Fruit fly (Drosophila melanogaster) whole organism, embryonic: ENCODE measurements around the gene CG12945.

Experiments
- Ada2b ChIP-seq: fragments of 200-800 bp; sonication (Bioruptor generic); IDR thresholded peaks from 2 replicates; pipeline ENCODE4 v1.3.6; 2022; ENCODE audit warnings: missing biosample characterization, missing genetic modification characterization
- Blimp-1 ChIP-seq: fragments of 200-800 bp; sonication (Bioruptor generic); optimal IDR thresholded peaks from 3 replicates; lab custom pipeline; 2018; ENCODE audit warnings: missing biosample characterization, missing genetic modification characterization, mild to moderate bottlenecking, moderate library complexity, missing genetic modification reagents
- CG10147 ChIP-seq: fragments of 200-800 bp; sonication (Bioruptor generic); optimal IDR thresholded peaks from 2 replicates; lab custom pipeline; 2019; ENCODE audit warnings: missing biosample characterization, mild to moderate bottlenecking, missing genetic modification characterization, moderate library complexity
- CG10321 ChIP-seq: fragments of 200-800 bp; sonication (Bioruptor generic); IDR thresholded peaks from 2 replicates; pipeline ENCODE4 v1.3.6; 2022; ENCODE audit warnings: missing biosample characterization, missing genetic modification characterization
- CG10462 ChIP-seq: fragments of 200-800 bp; sonication (Bioruptor generic); optimal IDR thresholded peaks from 2 replicates; lab custom pipeline; 2016; ENCODE audit warnings: missing biosample characterization, missing genetic modification characterization
- CG10654 ChIP-seq: fragments of 200-800 bp; sonication (Bioruptor generic); optimal IDR thresholded peaks from 2 replicates; lab custom pipeline; 2016; ENCODE audit warnings: missing biosample characterization, missing genetic modification characterization
- CG12104 ChIP-seq: fragments of 200-800 bp; sonication (Bioruptor generic); optimal IDR thresholded peaks from 3 replicates; lab custom pipeline; 2016; ENCODE audit warnings: missing biosample characterization, missing genetic modification characterization
- CG12236 ChIP-seq: fragments of 200-800 bp; sonication (Bioruptor generic); optimal IDR thresholded peaks from 2 replicates; lab custom pipeline; 2016; ENCODE audit warnings: missing biosample characterization, missing genetic modification characterization
- CG13123 ChIP-seq: fragments of 200-800 bp; sonication (Bioruptor generic); optimal IDR thresholded peaks from 2 replicates; lab custom pipeline; 2016; ENCODE audit warnings: missing biosample characterization, missing genetic modification characterization
- CG13424 ChIP-seq: fragments of 200-800 bp; sonication (Bioruptor generic); optimal IDR thresholded peaks from 2 replicates; lab custom pipeline; 2019; ENCODE audit warnings: missing biosample characterization, mild to moderate bottlenecking, missing genetic modification characterization, moderate library complexity
- CG13775 ChIP-seq: fragments of 200-800 bp; sonication (Bioruptor generic); optimal IDR thresholded peaks from 3 replicates; lab custom pipeline; 2017; ENCODE audit warnings: missing biosample characterization, mild to moderate bottlenecking, missing genetic modification characterization
- CG16863 ChIP-seq: fragments of 200-800 bp; sonication (Bioruptor generic); optimal IDR thresholded peaks from 3 replicates; lab custom pipeline; 2016; ENCODE audit warnings: missing biosample characterization, missing genetic modification characterization
- CG17568 ChIP-seq: fragments of 200-800 bp; sonication (Bioruptor generic); optimal IDR thresholded peaks from 2 replicates; lab custom pipeline; 2018; ENCODE audit warnings: missing biosample characterization, mild to moderate bottlenecking, missing genetic modification characterization, moderate library complexity
- CG17612 ChIP-seq: fragments of 200-800 bp; sonication (Bioruptor generic); IDR thresholded peaks from 2 replicates; pipeline ENCODE4 v1.3.6; 2022; ENCODE audit warnings: missing biosample characterization, missing genetic modification characterization
- CG1792 ChIP-seq: fragments of 200-800 bp; sonication (Bioruptor generic); optimal IDR thresholded peaks from 2 replicates; lab custom pipeline; 2016; ENCODE audit warnings: missing biosample characterization, missing genetic modification characterization
- CG18476 ChIP-seq: fragments of 200-800 bp; sonication (Bioruptor generic); optimal IDR thresholded peaks from 2 replicates; lab custom pipeline; 2016; ENCODE audit warnings: missing biosample characterization, mild to moderate bottlenecking, missing genetic modification characterization
- CG32772 ChIP-seq: fragments of 200-800 bp; sonication (Bioruptor generic); IDR thresholded peaks from 2 replicates; pipeline ENCODE4 v1.3.6; 2022; ENCODE audit warnings: missing biosample characterization, missing genetic modification characterization
- CG6272 ChIP-seq: fragments of 200-800 bp; sonication (Bioruptor generic); IDR thresholded peaks from 2 replicates; pipeline ENCODE4 v1.3.6; 2022; ENCODE audit warnings: missing biosample characterization, missing genetic modification characterization
- CG7987 ChIP-seq: fragments of 200-800 bp; sonication (Bioruptor generic); optimal IDR thresholded peaks from 2 replicates; lab custom pipeline; 2018; ENCODE audit warnings: missing biosample characterization, mild to moderate bottlenecking, missing genetic modification characterization, moderate library complexity
- CG9876 ChIP-seq: fragments of 200-800 bp; sonication (Bioruptor generic); optimal IDR thresholded peaks from 2 replicates; lab custom pipeline; 2016; ENCODE audit warnings: missing biosample characterization, missing genetic modification characterization
- Chrac-16 ChIP-seq: fragments of 200-800 bp; sonication (Bioruptor generic); optimal IDR thresholded peaks from 3 replicates; lab custom pipeline; 2016; ENCODE audit warnings: missing biosample characterization, missing genetic modification characterization
- Dek ChIP-seq: fragments of 200-800 bp; sonication (Bioruptor generic); optimal IDR thresholded peaks from 3 replicates; lab custom pipeline; 2019; ENCODE audit warnings: missing biosample characterization, mild to moderate bottlenecking, missing genetic modification characterization, moderate library complexity
- Dll ChIP-seq: fragments of 200-800 bp; sonication (Bioruptor generic); IDR thresholded peaks from 4 replicates; pipeline ENCODE4 v1.3.6; 2022; ENCODE audit warnings: missing biosample characterization, missing genetic modification characterization; ENCODE audit not compliant: partially characterized antibody
- Dref ChIP-seq: fragments of 200-800 bp; sonication (Bioruptor generic); IDR thresholded peaks from 2 replicates; pipeline ENCODE4 v1.3.6; 2022; ENCODE audit warnings: missing biosample characterization, missing genetic modification characterization
- ERR ChIP-seq: fragments of 200-800 bp; sonication (Bioruptor generic); optimal IDR thresholded peaks from 2 replicates; lab custom pipeline; 2016; ENCODE audit warnings: missing biosample characterization, missing genetic modification characterization
- HmgD ChIP-seq: fragments of 200-800 bp; sonication (Bioruptor generic); optimal IDR thresholded peaks from 3 replicates; lab custom pipeline; 2016; ENCODE audit warnings: missing biosample characterization, missing genetic modification characterization
- MTF-1 ChIP-seq: fragments of 200-800 bp; sonication (Bioruptor generic); optimal IDR thresholded peaks from 2 replicates; lab custom pipeline; 2018; ENCODE audit warnings: missing biosample characterization, mild to moderate bottlenecking, missing genetic modification characterization, borderline replicate concordance
- Ravus ChIP-seq: fragments of 200-800 bp; sonication (Bioruptor generic); IDR thresholded peaks from 2 replicates; pipeline ENCODE4 v1.3.6; 2022; ENCODE audit warnings: missing biosample characterization, missing genetic modification characterization
- Ssrp ChIP-seq: fragments of 200-800 bp; sonication (Bioruptor generic); optimal IDR thresholded peaks from 2 replicates; lab custom pipeline; 2018; ENCODE audit warnings: missing biosample characterization, mild to moderate bottlenecking, missing genetic modification characterization, moderate library complexity
- Tbp ChIP-seq: fragments of >200 bp; optimal IDR thresholded peaks from 2 replicates; lab custom pipeline; 2018; ENCODE audit warnings: missing biosample characterization, missing genetic modification characterization
- Xrp1 ChIP-seq: fragments of 200-800 bp; sonication (Bioruptor generic); IDR thresholded peaks from 2 replicates; pipeline ENCODE4 v1.3.6; 2022; ENCODE audit warnings: missing biosample characterization, missing genetic modification characterization
- chinmo ChIP-seq: fragments of 200-800 bp; sonication (Bioruptor generic); IDR thresholded peaks from 4 replicates; pipeline ENCODE4 v1.3.6; 2022; ENCODE audit warnings: missing biosample characterization, missing genetic modification characterization; ENCODE audit not compliant: partially characterized antibody
- crol ChIP-seq: fragments of 200-800 bp; sonication (Bioruptor generic); IDR thresholded peaks from 2 replicates; pipeline ENCODE4 v1.3.6; 2022; ENCODE audit warnings: missing biosample characterization, missing genetic modification characterization
- dati ChIP-seq: fragments of 200-800 bp; sonication (Bioruptor generic); IDR thresholded peaks from 2 replicates; pipeline ENCODE4 v1.3.6; 2022; ENCODE audit warnings: missing biosample characterization, missing genetic modification characterization
- dmrt11E ChIP-seq: fragments of 200-800 bp; sonication (Bioruptor generic); optimal IDR thresholded peaks from 3 replicates; lab custom pipeline; 2018; ENCODE audit warnings: missing biosample characterization, mild to moderate bottlenecking, missing genetic modification characterization, moderate library complexity
- ems ChIP-seq: fragments of 200-800 bp; sonication (Bioruptor generic); optimal IDR thresholded peaks from 3 replicates; lab custom pipeline; 2016; ENCODE audit warnings: missing biosample characterization, missing genetic modification characterization
- fd102C ChIP-seq: fragments of 200-800 bp; sonication (Bioruptor generic); optimal IDR thresholded peaks from 2 replicates; lab custom pipeline; 2018; ENCODE audit warnings: missing biosample characterization, mild to moderate bottlenecking, missing genetic modification characterization, moderate library complexity
- fu2 ChIP-seq: fragments of 200-800 bp; sonication (Bioruptor generic); optimal IDR thresholded peaks from 2 replicates; lab custom pipeline; 2016; ENCODE audit warnings: missing biosample characterization, missing genetic modification characterization
- hth ChIP-seq: fragments of >200 bp; optimal IDR thresholded peaks from 2 replicates; lab custom pipeline; 2017; ENCODE audit warnings: inconsistent platforms
- ind ChIP-seq: fragments of 200-800 bp; sonication (Bioruptor generic); optimal IDR thresholded peaks from 3 replicates; lab custom pipeline; 2016; ENCODE audit warnings: missing biosample characterization, missing genetic modification characterization
- lov ChIP-seq, 2 experiments: fragments of 200-800 bp in 1 of 2; fragments of >200 bp in 1 of 2; sonication (Bioruptor generic) in 1 of 2; IDR thresholded peaks in 1 of 2; optimal IDR thresholded peaks in 1 of 2; 2 replicates in 1 of 2; 3 replicates in 1 of 2; pipeline versions ENCODE4 v1.3.6 to Lab custom; 2017 to 2022; ENCODE audit warnings: missing biosample characterization in 1 of 2, missing genetic modification characterization in 1 of 2
- mam ChIP-seq: fragments of 200-800 bp; sonication (Bioruptor generic); optimal IDR thresholded peaks from 3 replicates; lab custom pipeline; 2016; ENCODE audit warnings: missing biosample characterization, missing genetic modification characterization
- nau ChIP-seq: fragments of 200-800 bp; sonication (Bioruptor generic); optimal IDR thresholded peaks from 3 replicates; lab custom pipeline; 2017; ENCODE audit warnings: missing biosample characterization, mild to moderate bottlenecking, missing genetic modification characterization, missing genetic modification reagents
- nerfin-2 ChIP-seq: fragments of 200-800 bp; sonication (Bioruptor generic); IDR thresholded peaks from 2 replicates; pipeline ENCODE4 v1.3.6; 2022; ENCODE audit warnings: missing biosample characterization, missing genetic modification characterization; ENCODE audit not compliant: partially characterized antibody
- nom ChIP-seq: fragments of 200-800 bp; sonication (Bioruptor generic); optimal IDR thresholded peaks from 2 replicates; lab custom pipeline; 2017; ENCODE audit warnings: missing biosample characterization, missing genetic modification characterization, mild to moderate bottlenecking, moderate library complexity, missing genetic modification reagents
- peb ChIP-seq: fragments of 200-800 bp; sonication (Bioruptor generic); IDR thresholded peaks from 2 replicates; pipeline ENCODE4 v1.3.6; 2022; ENCODE audit warnings: missing biosample characterization, missing genetic modification characterization
- prd ChIP-seq, 3 experiments: fragments of >200 bp in 2 of 3; fragments of 200-800 bp in 1 of 3; sonication (Bioruptor generic) in 1 of 3; optimal IDR thresholded peaks in 2 of 3; IDR thresholded peaks in 1 of 3; 2 replicates in 2 of 3; 3 replicates in 1 of 3; pipeline versions ENCODE4 v1.3.6 to Lab custom; 2017 to 2022; ENCODE audit warnings: missing biosample characterization in 1 of 3, missing genetic modification characterization in 1 of 3
- rib ChIP-seq: fragments of 200-800 bp; sonication (Bioruptor generic); IDR thresholded peaks from 2 replicates; pipeline ENCODE4 v1.3.6; 2022; ENCODE audit warnings: missing biosample characterization, missing genetic modification characterization
- scrt ChIP-seq: fragments of 200-800 bp; sonication (Bioruptor generic); optimal IDR thresholded peaks from 2 replicates; lab custom pipeline; 2018; ENCODE audit warnings: missing biosample characterization, mild to moderate bottlenecking, missing genetic modification characterization, moderate library complexity
- slou ChIP-seq: fragments of 200-800 bp; sonication (Bioruptor generic); optimal IDR thresholded peaks from 3 replicates; lab custom pipeline; 2016; ENCODE audit warnings: missing biosample characterization, missing genetic modification characterization

The CG12945 gene

dm6 chr3R:9771519-9771972, 19.5 kb downstream of the CG12945 start, which contains the start of gene CG9471 (continued):
- peak; percentile 78 for TF ChIP-seq CG17612 (GFP tag; lab: Robert Waterston, UW)
- TF ChIP-seq fu2: peak; percentile 90
- TF ChIP-seq CG12236: peak; percentile 81
- TF ChIP-seq Dll (GFP tag; lab: Robert Waterston, UW): no peak
- TF ChIP-seq chinmo: no peak
- TF ChIP-seq nerfin-2 (GFP tag; lab: Robert Waterston, UW): no peak
- TF ChIP-seq Ssrp: peak; percentile 87
- TF ChIP-seq fd102C (GFP tag; lab: Kevin White, UChicago): peak; percentile 57
- peak; percentile 80 for TF ChIP-seq CG7987
- TF ChIP-seq ems (GFP tag; lab: Kevin White, UChicago): peak; percentile 85
- peak; percentile 81 for TF ChIP-seq rib (GFP tag; lab: Robert Waterston, UW)
- TF ChIP-seq Xrp1 (GFP tag; lab: Robert Waterston, UW): peak; percentile 95
- no peak for TF ChIP-seq Tbp
- TF ChIP-seq CG10462 (GFP tag; lab: Kevin White, UChicago): peak; percentile 83
- TF ChIP-seq CG16863: peak; percentile 86
- TF ChIP-seq CG13424 (tag; lab: Kevin White, UChicago): peak; percentile 90
- peak; percentile 93 for TF ChIP-seq Ada2b (GFP tag; lab: Robert Waterston, UW)
- TF ChIP-seq CG13123 (GFP tag; lab: Kevin White, UChicago): peak; percentile 83
- peak; percentile 64 for TF ChIP-seq MTF-1 (GFP tag; lab: Kevin White, UChicago)
- TF ChIP-seq hth (lab: Kevin White, UChicago): no peak
- peak; percentile 91 for TF ChIP-seq CG13775
- peak; percentile 82 for TF ChIP-seq CG10147 (GFP tag; lab: Kevin White, UChicago)
- TF ChIP-seq peb: peak; percentile 88
- peak; percentile 81 for TF ChIP-seq dati (GFP tag; lab: Robert Waterston, UW)
- no peak for TF ChIP-seq lov (optimal IDR thresholded peaks at IDR 0.05; lab: Kevin White, UChicago)
- peak; percentile 87 for TF ChIP-seq lov (GFP tag; IDR thresholded peaks at IDR 0.05; lab: Robert Waterston, UW)
- peak; percentile 90 for TF ChIP-seq ERR
- TF ChIP-seq CG9876: peak; percentile 79
- peak; percentile 90 for TF ChIP-seq Dek (tag; lab: Kevin White, UChicago)
- peak; percentile 67 for TF ChIP-seq CG10321 (GFP tag; lab: Robert Waterston, UW)
- TF ChIP-seq CG18476 (GFP tag; lab: Kevin White, UChicago): peak; percentile 89
- TF ChIP-seq crol (GFP tag; lab: Robert Waterston, UW): 0 out of 2 replicates have a peak, but pooled peaks have one; percentile 6
- TF ChIP-seq Dref (GFP tag; lab: Robert Waterston, UW): 0 out of 2 replicates have a peak, but pooled peaks have one; percentile 27
- peak; percentile 86 for TF ChIP-seq nom
- TF ChIP-seq mam (GFP tag; lab: Kevin White, UChicago): peak; percentile 95
- TF ChIP-seq slou (GFP tag; lab: Kevin White, UChicago): peak; percentile 91
- TF ChIP-seq Blimp-1 (GFP tag; lab: Kevin White, UChicago): peak; percentile 89
- no peak for TF ChIP-seq CG17568 (GFP tag; lab: Kevin White, UChicago)
- peak; percentile 83 for TF ChIP-seq dmrt11E
- peak; percentile 80 for TF ChIP-seq scrt
- TF ChIP-seq prd (optimal IDR thresholded peaks at IDR 0.05; lab: Kevin White, UChicago): no peak
- TF ChIP-seq prd (GFP tag; IDR thresholded peaks at IDR 0.05; lab: Robert Waterston, UW): peak; percentile 96
- TF ChIP-seq nau: peak; percentile 87
- TF ChIP-seq Chrac-16 (GFP tag; lab: Kevin White, UChicago): peak; percentile 92
- TF ChIP-seq Ravus (GFP tag; lab: Robert Waterston, UW): peak; percentile 76
- TF ChIP-seq CG1792 (GFP tag; lab: Kevin White, UChicago): peak; percentile 83
- peak; percentile 47 for TF ChIP-seq HmgD (GFP tag; lab: Kevin White, UChicago)
- TF ChIP-seq ind (GFP tag; lab: Kevin White, UChicago): peak; percentile 93
- TF ChIP-seq CG32772 (GFP tag; lab: Robert Waterston, UW): peak; percentile 91
- TF ChIP-seq CG6272 (GFP tag; lab: Robert Waterston, UW): peak; percentile 87
- TF ChIP-seq CG12104 (GFP tag; lab: Kevin White, UChicago): peak; percentile 85
- peak; percentile 89 for TF ChIP-seq CG10654
